Worm (Caenorhabditis elegans) whole organism, L2 larva: ENCODE results near the gene msp-10.

Experiments used
- C34F6.9 ChIP-seq: fragments of 150-350 bp; optimal IDR thresholded peaks from 2 replicates; lab custom pipeline; 2014; ENCODE audit warnings: missing biosample characterization, missing genetic modification characterization
- F13H6.1 ChIP-seq: sonication (generic microtip); optimal IDR thresholded peaks from 2 replicates; lab custom pipeline; 2016; ENCODE audit warnings: missing genetic modification characterization, missing compliant biosample characterization
- Y55F3AM.14 ChIP-seq: fragments of 200-800 bp; sonication (Bioruptor generic); optimal IDR thresholded peaks from 2 replicates; lab custom pipeline; 2018; ENCODE audit warnings: mild to moderate bottlenecking, missing genetic modification characterization, missing compliant biosample characterization
- ZK546.5 ChIP-seq: sonication (generic microtip); optimal IDR thresholded peaks from 2 replicates; lab custom pipeline; 2017; ENCODE audit warnings: missing biosample characterization, missing genetic modification characterization
- alr-1 ChIP-seq: fragments of 150-350 bp; optimal IDR thresholded peaks from 2 replicates; lab custom pipeline; 2014; ENCODE audit warnings: missing biosample characterization, missing genetic modification characterization
- aly-2 ChIP-seq: fragments of 150-350 bp; optimal IDR thresholded peaks from 2 replicates; lab custom pipeline; 2014; ENCODE audit warnings: missing biosample characterization, missing genetic modification characterization
- ama-1 ChIP-seq: fragments of 150-350 bp; optimal IDR thresholded peaks from 2 replicates; lab custom pipeline; 2018; ENCODE audit warnings: inconsistent platforms
- blmp-1 ChIP-seq: sonication (generic microtip); optimal IDR thresholded peaks from 2 replicates; lab custom pipeline; 2017; ENCODE audit warnings: missing genetic modification characterization, mild to moderate bottlenecking, missing compliant biosample characterization, antibody characterized with exemption, moderate library complexity; ENCODE audit not compliant: insufficient read depth
- crh-2 ChIP-seq: sonication (generic microtip); optimal IDR thresholded peaks from 2 replicates; lab custom pipeline; 2017; ENCODE audit warnings: missing biosample characterization, missing genetic modification characterization
- dmd-4 ChIP-seq: sonication (generic microtip); optimal IDR thresholded peaks from 2 replicates; lab custom pipeline; 2017; ENCODE audit warnings: missing biosample characterization, missing genetic modification characterization
- egl-27 ChIP-seq: sonication (generic microtip); optimal IDR thresholded peaks from 3 replicates; lab custom pipeline; 2017; ENCODE audit warnings: missing biosample characterization, missing genetic modification reagents, missing genetic modification characterization
- elt-3 ChIP-seq: sonication (generic microtip); optimal IDR thresholded peaks from 2 replicates; lab custom pipeline; 2017; ENCODE audit warnings: missing biosample characterization, missing genetic modification characterization
- fos-1 ChIP-seq: fragments of 150-350 bp; optimal IDR thresholded peaks from 2 replicates; lab custom pipeline; 2014; ENCODE audit warnings: missing biosample characterization, missing genetic modification characterization
- gmeb-1 ChIP-seq: fragments of 150-350 bp; optimal IDR thresholded peaks from 2 replicates; lab custom pipeline; 2014; ENCODE audit warnings: missing biosample characterization, missing genetic modification characterization
- lin-11 ChIP-seq: fragments of 150-350 bp; sonication (generic microtip); optimal IDR thresholded peaks from 2 replicates; lab custom pipeline; 2014; ENCODE audit warnings: missing biosample characterization, missing genetic modification characterization, inconsistent platforms, mixed read lengths
- lin-39 ChIP-seq: fragments of 150-350 bp; optimal IDR thresholded peaks from 2 replicates; lab custom pipeline; 2014; ENCODE audit warnings: missing biosample characterization, missing genetic modification reagents, missing genetic modification characterization
- mbf-1 ChIP-seq: sonication (generic microtip); optimal IDR thresholded peaks from 2 replicates; lab custom pipeline; 2017; ENCODE audit warnings: missing biosample characterization, missing genetic modification characterization
- mdl-1 ChIP-seq, 2 experiments: fragments of 150-350 bp in 1 of 2; sonication (generic microtip) in 1 of 2; optimal IDR thresholded peaks; 2 replicates each; lab custom pipeline; 2017; ENCODE audit warnings: missing biosample characterization in 2 of 2, missing genetic modification characterization in 2 of 2
- nhr-10 ChIP-seq: sonication (generic microtip); optimal IDR thresholded peaks from 2 replicates; lab custom pipeline; 2017; ENCODE audit warnings: missing biosample characterization, missing genetic modification characterization
- nhr-11 ChIP-seq: fragments of 150-350 bp; optimal IDR thresholded peaks from 2 replicates; lab custom pipeline; 2014; ENCODE audit warnings: missing biosample characterization, missing genetic modification characterization
- nhr-129 ChIP-seq: fragments of 150-350 bp; optimal IDR thresholded peaks from 2 replicates; lab custom pipeline; 2014; ENCODE audit warnings: missing biosample characterization, missing genetic modification characterization
- nhr-21 ChIP-seq: fragments of 150-350 bp; optimal IDR thresholded peaks from 2 replicates; lab custom pipeline; 2014; ENCODE audit warnings: missing biosample characterization, missing genetic modification characterization
- nhr-23 ChIP-seq: fragments of 150-350 bp; optimal IDR thresholded peaks from 2 replicates; lab custom pipeline; 2014; ENCODE audit warnings: missing biosample characterization, missing genetic modification reagents, missing genetic modification characterization
- nhr-237 ChIP-seq: fragments of 150-350 bp; optimal IDR thresholded peaks from 2 replicates; lab custom pipeline; 2014; ENCODE audit warnings: missing biosample characterization, missing genetic modification characterization
- nhr-77 ChIP-seq: fragments of 150-350 bp; optimal IDR thresholded peaks from 2 replicates; lab custom pipeline; 2014; ENCODE audit warnings: missing biosample characterization, missing genetic modification characterization
- peb-1 ChIP-seq: fragments of 150-350 bp; optimal IDR thresholded peaks from 2 replicates; lab custom pipeline; 2014; ENCODE audit warnings: missing biosample characterization, missing genetic modification characterization
- sem-4 ChIP-seq: fragments of 150-350 bp; optimal IDR thresholded peaks from 2 replicates; lab custom pipeline; 2014; ENCODE audit warnings: missing biosample characterization, missing genetic modification reagents, missing genetic modification characterization
- skn-1 ChIP-seq: sonication (generic microtip); optimal IDR thresholded peaks from 2 replicates; lab custom pipeline; 2017; ENCODE audit warnings: missing biosample characterization, missing genetic modification characterization
- sma-3 ChIP-seq: sonication (generic microtip); optimal IDR thresholded peaks from 2 replicates; lab custom pipeline; 2016; ENCODE audit warnings: missing genetic modification reagents, missing genetic modification characterization, missing compliant biosample characterization
- sma-9 ChIP-seq, 2 experiments: fragments of 150-350 bp in 1 of 2; sonication (generic microtip) in 1 of 2; optimal IDR thresholded peaks; 2 replicates each; lab custom pipeline; 2014 to 2016; ENCODE audit warnings: missing genetic modification characterization in 2 of 2, mild to moderate bottlenecking in 1 of 2, missing biosample characterization in 1 of 2, missing compliant biosample characterization in 1 of 2, missing genetic modification reagents in 1 of 2, moderate library complexity in 1 of 2
- snpc-4 ChIP-seq: fragments of 150-350 bp; optimal IDR thresholded peaks from 2 replicates; lab custom pipeline; 2014; ENCODE audit warnings: missing biosample characterization, missing genetic modification characterization
- unc-55 ChIP-seq: fragments of 150-350 bp; sonication (generic microtip); optimal IDR thresholded peaks from 3 replicates; lab custom pipeline; 2014; ENCODE audit warnings: missing biosample characterization, missing genetic modification reagents, missing genetic modification characterization
- unc-62 ChIP-seq: fragments of 150-350 bp; optimal IDR thresholded peaks from 2 replicates; lab custom pipeline; 2014; ENCODE audit warnings: missing biosample characterization, missing genetic modification reagents, missing genetic modification characterization
- zag-1 ChIP-seq: fragments of 150-350 bp; optimal IDR thresholded peaks from 2 replicates; lab custom pipeline; 2014; ENCODE audit warnings: missing biosample characterization, missing genetic modification characterization
- ztf-1 ChIP-seq: fragments of 200-800 bp; sonication (Bioruptor generic); conservative IDR thresholded peaks from 2 replicates; pipeline ENCODE4 v1.3.6; 2022; ENCODE audit warnings: missing genetic modification characterization, missing compliant biosample characterization
- ztf-11 ChIP-seq: sonication (generic microtip); optimal IDR thresholded peaks from 2 replicates; lab custom pipeline; 2017; ENCODE audit warnings: missing biosample characterization, missing genetic modification characterization

Gene msp-10

DNA sequence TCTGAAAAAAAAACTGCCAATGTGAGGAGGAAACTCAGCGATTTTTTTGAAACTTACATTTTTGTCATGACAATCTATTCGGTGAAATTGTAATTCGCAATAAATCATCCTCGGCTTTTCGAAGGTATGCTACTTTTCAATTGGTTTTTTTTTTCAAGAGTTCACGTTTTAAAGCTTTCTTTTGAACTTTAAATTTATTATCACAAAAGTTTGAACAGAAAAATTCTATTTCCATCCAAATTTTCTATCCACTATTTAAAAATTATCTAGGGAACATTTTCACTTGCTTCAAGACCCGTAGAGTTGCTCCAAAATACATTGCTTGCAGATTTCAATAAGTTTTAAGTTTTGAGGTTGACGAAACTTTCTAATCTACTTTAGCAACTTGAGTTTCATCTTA, 9.1 kb downstream of the msp-10 start, which contains the start of gene K07F5.6:
Gene K07F5.6, minus strand, starts transcription at position 101 of the 400 bp plus-strand sequence.
- no peak for TF ChIP-seq Y55F3AM.14
- TF ChIP-seq skn-1 = no peak
- no peak for TF ChIP-seq nhr-23
- no peak for TF ChIP-seq alr-1 (tag; lab: Kevin White, UChicago)
- TF ChIP-seq zag-1 = no peak
- no peak for TF ChIP-seq lin-11
- TF ChIP-seq F13H6.1 (tag; lab: Kevin White, UChicago) = no peak
- no peak for TF ChIP-seq mdl-1 (tag; optimal IDR thresholded peaks at IDR 0.05; lab: Kevin White, UChicago)
- TF ChIP-seq gmeb-1 (tag; lab: Kevin White, UChicago) = no peak
- no peak for TF ChIP-seq elt-3
- TF ChIP-seq crh-2 (tag; lab: Kevin White, UChicago) = no peak
- TF ChIP-seq ZK546.5 (tag; lab: Kevin White, UChicago) = no peak
- TF ChIP-seq sem-4 (tag; lab: Kevin White, UChicago) = no peak
- no peak for TF ChIP-seq egl-27 (tag; lab: Kevin White, UChicago)

DNA sequence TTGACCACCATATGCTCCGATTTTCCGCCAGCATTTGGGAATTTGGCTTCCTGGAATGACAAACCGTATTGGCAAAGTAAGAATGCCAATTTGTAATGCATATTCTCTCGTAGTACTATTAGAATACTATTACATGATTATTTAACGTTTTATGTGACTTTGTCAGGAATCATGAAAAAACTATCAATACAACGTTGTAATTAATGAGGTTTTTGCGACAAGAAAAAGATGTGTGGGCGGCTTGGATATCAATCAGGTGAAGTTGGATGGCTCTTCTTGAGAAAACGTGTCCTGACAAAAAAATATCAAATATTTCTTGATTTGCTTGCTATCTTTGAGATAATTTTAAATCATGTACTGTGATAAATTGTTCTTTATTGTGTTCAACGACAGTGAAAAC, 10.6 kb downstream of the msp-10 start, which contains the start of gene K07F5.7:
Gene K07F5.7, minus strand, starts transcription at position 101 of the 400 bp plus-strand sequence.
- TF ChIP-seq unc-55 (GFP tag; lab: Kevin White, UChicago) = no peak
- TF ChIP-seq nhr-129 (tag; lab: Kevin White, UChicago) = no peak
- TF ChIP-seq aly-2 = no peak
- no peak for TF ChIP-seq fos-1
- TF ChIP-seq nhr-11 (tag; lab: Kevin White, UChicago) = no peak
- no peak for TF ChIP-seq ZK546.5 (tag; lab: Kevin White, UChicago)
- TF ChIP-seq alr-1 (tag; lab: Kevin White, UChicago) = no peak
- no peak for TF ChIP-seq ama-1 (lab: Kevin White, UChicago)
- no peak for TF ChIP-seq lin-39 (tag; lab: Kevin White, UChicago)
- no peak for TF ChIP-seq blmp-1
- no peak for TF ChIP-seq ztf-1 (GFP tag; lab: Robert Waterston, UW)
- TF ChIP-seq C34F6.9 = no peak
- no peak for TF ChIP-seq sma-9 (GFP tag; optimal IDR thresholded peaks at IDR 0.05; lab: Kevin White, UChicago)
- TF ChIP-seq sma-9 (tag; optimal IDR thresholded peaks at IDR 0.05; lab: Kevin White, UChicago) = no peak
- TF ChIP-seq mdl-1 (tag; optimal IDR thresholded peaks at IDR 0.05; lab: Kevin White, UChicago) = no peak
- TF ChIP-seq unc-62 (GFP tag; lab: Kevin White, UChicago) = no peak

DNA sequence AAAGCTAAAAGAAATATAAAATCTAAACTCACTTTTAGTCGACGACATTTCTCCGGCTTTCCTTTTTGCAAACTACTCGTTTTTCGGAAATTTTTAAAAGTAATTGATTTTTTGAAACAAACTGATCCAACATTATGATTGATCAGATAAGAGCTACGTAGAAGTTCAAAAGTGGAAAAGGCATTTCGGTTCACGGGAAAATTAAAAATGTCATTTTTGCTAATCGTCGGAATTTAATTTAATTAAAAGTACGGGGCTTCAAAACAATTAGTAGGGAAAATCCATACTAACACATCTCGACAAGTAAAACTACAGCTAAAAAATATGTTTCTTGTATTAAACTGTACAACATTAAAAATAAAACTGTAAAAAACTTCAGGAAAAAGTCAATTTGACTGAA, 12.2 kb downstream of the msp-10 start, which contains the start of gene K07F5.8:
Gene K07F5.8, minus strand, starts transcription at position 101 of the 400 bp plus-strand sequence.
- no peak for TF ChIP-seq snpc-4 (tag; lab: Kevin White, UChicago)
- TF ChIP-seq nhr-237 (tag; lab: Kevin White, UChicago) = no peak

DNA sequence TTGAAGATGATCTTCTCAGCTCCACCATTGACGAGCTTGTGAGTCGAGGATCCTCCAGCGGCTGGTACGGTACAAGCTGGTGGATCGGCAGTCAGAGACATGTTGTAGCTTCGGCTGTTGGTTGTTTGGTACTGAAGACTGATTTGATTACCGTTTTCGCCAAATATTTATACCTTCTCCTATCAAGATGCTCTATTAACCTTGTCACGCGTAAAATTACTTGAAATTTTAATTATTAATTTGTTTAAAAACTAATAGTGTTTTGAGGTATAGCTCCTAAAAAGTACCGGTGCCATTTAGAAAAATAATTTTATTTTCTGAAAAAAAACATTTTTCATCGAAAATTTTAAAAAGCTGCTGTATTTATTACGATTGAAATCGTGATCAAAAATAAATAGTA, 13.5 kb downstream of the msp-10 start, which contains the start of gene ssp-10:
Gene ssp-10, minus strand, starts transcription at position 101 of the 400 bp plus-strand sequence.
- no peak for TF ChIP-seq nhr-10 (tag; lab: Kevin White, UChicago)
- TF ChIP-seq nhr-77 (tag; lab: Kevin White, UChicago) = no peak
- TF ChIP-seq nhr-21 (tag; lab: Kevin White, UChicago) = no peak
- TF ChIP-seq egl-27 (tag; lab: Kevin White, UChicago) = no peak
- TF ChIP-seq unc-55 (GFP tag; lab: Kevin White, UChicago) = no peak
- no peak for TF ChIP-seq nhr-11 (tag; lab: Kevin White, UChicago)
- no peak for TF ChIP-seq dmd-4 (tag; lab: Kevin White, UChicago)
- no peak for TF ChIP-seq crh-2 (tag; lab: Kevin White, UChicago)

DNA sequence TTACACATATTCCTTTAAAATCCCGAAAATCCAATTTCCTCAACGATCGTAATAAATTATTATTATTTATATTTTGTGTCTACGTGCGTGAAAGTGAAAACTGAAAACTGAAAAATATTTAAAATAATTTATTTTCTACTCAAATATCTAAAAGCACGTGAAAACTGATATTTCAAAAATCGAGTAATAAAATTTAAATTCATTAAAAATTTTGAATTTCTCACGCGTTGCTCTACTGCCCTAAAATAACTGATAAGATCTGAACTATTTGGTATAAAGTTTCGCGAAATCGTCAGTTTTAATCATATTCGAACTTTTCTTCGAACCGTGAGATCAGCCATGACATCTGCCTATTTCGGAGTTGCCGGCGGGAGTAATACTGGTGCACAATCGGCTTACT, 14.8 kb downstream of the msp-10 start, which contains the start of gene ssq-1:
Gene ssq-1, plus strand, starts transcription at position 301 of the 400 bp plus-strand sequence.
- no peak for TF ChIP-seq nhr-77 (tag; lab: Kevin White, UChicago)
- TF ChIP-seq egl-27 (tag; lab: Kevin White, UChicago) = no peak
- TF ChIP-seq nhr-237 (tag; lab: Kevin White, UChicago) = no peak
- TF ChIP-seq crh-2 (tag; lab: Kevin White, UChicago) = no peak
- TF ChIP-seq aly-2 = no peak
- TF ChIP-seq F13H6.1 (tag; lab: Kevin White, UChicago) = no peak
- no peak for TF ChIP-seq ama-1 (lab: Kevin White, UChicago)
- TF ChIP-seq ztf-11 (tag; lab: Kevin White, UChicago) = no peak
- TF ChIP-seq lin-11 = no peak
- no peak for TF ChIP-seq sma-3 (GFP tag; lab: Kevin White, UChicago)
- TF ChIP-seq lin-39 (tag; lab: Kevin White, UChicago) = no peak
- TF ChIP-seq nhr-11 (tag; lab: Kevin White, UChicago) = no peak
- no peak for TF ChIP-seq ztf-1 (GFP tag; lab: Robert Waterston, UW)
- no peak for TF ChIP-seq C34F6.9
- TF ChIP-seq gmeb-1 (tag; lab: Kevin White, UChicago) = no peak
- TF ChIP-seq mbf-1 = no peak
- TF ChIP-seq fos-1 = no peak
- TF ChIP-seq sem-4 (tag; lab: Kevin White, UChicago) = no peak
- no peak for TF ChIP-seq peb-1 (tag; lab: Kevin White, UChicago)
